Worm (Caenorhabditis elegans) whole organism, late embryonic: ENCODE data around the gene F08C6.18.

Experiments
- ceh-18 ChIP-seq: sonication (generic microtip); optimal IDR thresholded peaks from 2 replicates; lab custom pipeline; 2016; ENCODE audit warnings: missing genetic modification characterization, missing compliant biosample characterization
- pax-1 ChIP-seq: fragments of 150-350 bp; optimal IDR thresholded peaks from 2 replicates; lab custom pipeline; 2014; ENCODE audit warnings: missing biosample characterization, missing genetic modification characterization
- pha-4 ChIP-seq: fragments of 150-350 bp; optimal IDR thresholded peaks from 2 replicates; lab custom pipeline; 2018; ENCODE audit warnings: missing biosample characterization, missing genetic modification reagents, missing genetic modification characterization
- ref-2 ChIP-seq: sonication (generic microtip); optimal IDR thresholded peaks from 2 replicates; lab custom pipeline; 2016; ENCODE audit warnings: missing genetic modification characterization, missing compliant biosample characterization

DNA sequence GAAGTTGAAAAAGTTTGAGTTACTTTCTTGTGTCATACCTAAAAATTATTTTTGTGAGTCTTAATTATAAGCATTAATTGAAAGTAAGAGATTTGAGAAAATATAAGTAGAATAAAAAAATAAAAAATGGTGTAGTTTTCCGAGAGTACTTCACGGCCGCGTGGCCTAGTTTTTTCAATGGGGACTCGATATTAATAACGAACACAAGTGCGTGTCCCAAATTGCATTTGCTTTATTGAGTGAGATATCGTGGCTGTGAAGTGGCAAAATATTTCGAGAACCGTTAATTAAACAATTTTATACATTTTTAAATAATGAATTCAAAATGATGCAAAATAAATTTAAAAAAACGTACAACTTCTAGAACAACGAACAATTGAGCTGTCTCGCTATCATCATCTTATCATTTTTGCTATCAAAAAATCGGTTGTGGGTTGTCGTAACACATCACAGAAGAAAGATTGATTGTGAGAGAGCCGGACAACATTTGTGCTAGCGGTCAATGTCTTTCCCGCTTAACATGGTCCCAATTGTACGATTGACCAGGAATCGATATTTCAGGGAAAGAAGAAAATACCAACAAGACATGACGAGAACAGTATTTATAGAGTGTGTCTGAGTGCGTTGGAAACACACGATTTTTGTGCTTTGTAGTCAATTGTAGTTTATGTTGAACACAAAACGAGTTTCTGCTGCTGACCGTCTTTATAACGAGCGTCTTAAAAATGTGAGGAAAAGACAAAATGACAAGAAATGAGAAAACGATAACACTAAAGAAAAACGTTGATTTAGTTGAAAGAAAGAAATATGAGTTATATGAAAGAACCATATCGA, 3.5 kb downstream of the F08C6.18 start, which contains the start of gene apy-1:
- TF ChIP-seq pax-1 (tag; lab: Kevin White, UChicago) (no peak), pha-4 (tag; lab: Kevin White, UChicago) (no peak), ceh-18 (tag; lab: Kevin White, UChicago) (no peak), ref-2 (peak; percentile 34)
